Fruit fly (Drosophila melanogaster) whole organism, embryonic: ENCODE data around the gene Rab30.

Source experiments
- Antp ChIP-seq: fragments of 200-800 bp; sonication (Bioruptor generic); optimal IDR thresholded peaks from 3 replicates; lab custom pipeline; 2016; ENCODE audit warnings: missing biosample characterization, missing genetic modification characterization
- Atf6 ChIP-seq: fragments of 200-800 bp; sonication (Bioruptor generic); IDR thresholded peaks from 2 replicates; pipeline ENCODE4 v1.3.6; 2022; ENCODE audit warnings: missing biosample characterization, missing genetic modification characterization
- Blimp-1 ChIP-seq: fragments of 200-800 bp; sonication (Bioruptor generic); optimal IDR thresholded peaks from 3 replicates; lab custom pipeline; 2018; ENCODE audit warnings: missing biosample characterization, missing genetic modification characterization, mild to moderate bottlenecking, moderate library complexity, missing genetic modification reagents
- CG12104 ChIP-seq: fragments of 200-800 bp; sonication (Bioruptor generic); optimal IDR thresholded peaks from 3 replicates; lab custom pipeline; 2016; ENCODE audit warnings: missing biosample characterization, missing genetic modification characterization
- CG12219 ChIP-seq: fragments of 200-800 bp; sonication (Bioruptor generic); optimal IDR thresholded peaks from 3 replicates; lab custom pipeline; 2018; ENCODE audit warnings: missing biosample characterization, mild to moderate bottlenecking, missing genetic modification characterization
- CG12236 ChIP-seq: fragments of 200-800 bp; sonication (Bioruptor generic); optimal IDR thresholded peaks from 2 replicates; lab custom pipeline; 2016; ENCODE audit warnings: missing biosample characterization, missing genetic modification characterization
- CG12659 ChIP-seq: fragments of 200-800 bp; sonication (Bioruptor generic); optimal IDR thresholded peaks from 3 replicates; lab custom pipeline; 2017; ENCODE audit warnings: mild to moderate bottlenecking, missing biosample characterization, missing genetic modification reagents, missing genetic modification characterization
- CG14441 ChIP-seq: fragments of 200-800 bp; sonication (Bioruptor generic); IDR thresholded peaks from 2 replicates; pipeline ENCODE4 v1.3.6; 2022; ENCODE audit warnings: missing biosample characterization, missing genetic modification characterization
- CG15011 ChIP-seq: fragments of 200-800 bp; sonication (Bioruptor generic); optimal IDR thresholded peaks from 3 replicates; lab custom pipeline; 2018; ENCODE audit warnings: missing biosample characterization, mild to moderate bottlenecking, missing genetic modification characterization
- CG17359 ChIP-seq: fragments of 200-800 bp; sonication (Bioruptor generic); optimal IDR thresholded peaks from 3 replicates; lab custom pipeline; 2018; ENCODE audit warnings: missing biosample characterization, mild to moderate bottlenecking, missing genetic modification characterization, moderate library complexity
- CG17802 ChIP-seq: fragments of 200-800 bp; sonication (Bioruptor generic); optimal IDR thresholded peaks from 2 replicates; lab custom pipeline; 2018; ENCODE audit warnings: missing biosample characterization, mild to moderate bottlenecking, missing genetic modification characterization, moderate library complexity
- CG17829 ChIP-seq: fragments of 200-800 bp; optimal IDR thresholded peaks from 2 replicates; lab custom pipeline; 2019; ENCODE audit warnings: missing biosample characterization, mild to moderate bottlenecking, missing genetic modification characterization, moderate library complexity
- CG2129 ChIP-seq: fragments of 200-800 bp; sonication (Bioruptor generic); IDR thresholded peaks from 2 replicates; pipeline ENCODE4 v1.3.6; 2022; ENCODE audit warnings: missing biosample characterization, missing genetic modification characterization; ENCODE audit not compliant: partially characterized antibody
- CG2712 ChIP-seq: fragments of 200-800 bp; optimal IDR thresholded peaks from 3 replicates; lab custom pipeline; 2019; ENCODE audit warnings: missing biosample characterization, mild to moderate bottlenecking, missing genetic modification characterization, moderate library complexity
- CG30020 ChIP-seq: fragments of 200-800 bp; optimal IDR thresholded peaks from 2 replicates; lab custom pipeline; 2019; ENCODE audit warnings: missing biosample characterization, mild to moderate bottlenecking, missing genetic modification characterization, moderate library complexity
- CG3281 ChIP-seq: fragments of 200-800 bp; sonication (Bioruptor generic); optimal IDR thresholded peaks from 3 replicates; lab custom pipeline; 2017; ENCODE audit warnings: missing biosample characterization, mild to moderate bottlenecking, missing genetic modification characterization
- CG3995 ChIP-seq: fragments of 200-800 bp; sonication (Bioruptor generic); optimal IDR thresholded peaks from 3 replicates; lab custom pipeline; 2016; ENCODE audit warnings: missing biosample characterization, missing genetic modification characterization
- CG5180 ChIP-seq: fragments of 200-800 bp; sonication (Bioruptor generic); optimal IDR thresholded peaks from 3 replicates; lab custom pipeline; 2017; ENCODE audit warnings: missing biosample characterization, missing genetic modification characterization, mild to moderate bottlenecking, moderate library complexity, missing genetic modification reagents
- CG7745 ChIP-seq: fragments of 200-800 bp; sonication (Bioruptor generic); optimal IDR thresholded peaks from 2 replicates; lab custom pipeline; 2018; ENCODE audit warnings: missing biosample characterization, mild to moderate bottlenecking, missing genetic modification characterization, moderate library complexity
- CG9797 ChIP-seq: fragments of 200-800 bp; sonication (Bioruptor generic); optimal IDR thresholded peaks from 3 replicates; lab custom pipeline; 2018; ENCODE audit warnings: missing biosample characterization, mild to moderate bottlenecking, missing genetic modification characterization
- CTCF ChIP-seq: fragments of 200-800 bp; sonication (Bioruptor generic); optimal IDR thresholded peaks from 2 replicates; lab custom pipeline; 2017; ENCODE audit warnings: missing biosample characterization, mild to moderate bottlenecking, missing genetic modification characterization, moderate library complexity
- Deaf1 ChIP-seq: fragments of 200-800 bp; optimal IDR thresholded peaks from 3 replicates; lab custom pipeline; 2019; ENCODE audit warnings: missing biosample characterization, mild to moderate bottlenecking, missing genetic modification characterization, moderate library complexity
- HmgZ ChIP-seq: fragments of 200-800 bp; sonication (Bioruptor generic); optimal IDR thresholded peaks from 2 replicates; lab custom pipeline; 2018; ENCODE audit warnings: missing biosample characterization, mild to moderate bottlenecking, missing genetic modification characterization
- Jarid2 ChIP-seq: fragments of 200-800 bp; sonication (Bioruptor generic); optimal IDR thresholded peaks from 3 replicates; lab custom pipeline; 2017; ENCODE audit warnings: mild to moderate bottlenecking, missing biosample characterization, missing genetic modification reagents, missing genetic modification characterization
- PHDP ChIP-seq: fragments of 200-800 bp; sonication (Bioruptor generic); optimal IDR thresholded peaks from 3 replicates; lab custom pipeline; 2018; ENCODE audit warnings: missing biosample characterization, mild to moderate bottlenecking, missing genetic modification characterization, moderate library complexity
- Ssrp ChIP-seq: fragments of 200-800 bp; sonication (Bioruptor generic); optimal IDR thresholded peaks from 2 replicates; lab custom pipeline; 2018; ENCODE audit warnings: missing biosample characterization, mild to moderate bottlenecking, missing genetic modification characterization, moderate library complexity
- abd-A ChIP-seq: fragments of 200-800 bp; sonication (Bioruptor generic); optimal IDR thresholded peaks from 3 replicates; lab custom pipeline; 2019; ENCODE audit warnings: missing biosample characterization, mild to moderate bottlenecking, missing genetic modification characterization, moderate library complexity
- ac ChIP-seq: fragments of 200-800 bp; sonication (Bioruptor generic); optimal IDR thresholded peaks from 3 replicates; lab custom pipeline; 2017; ENCODE audit warnings: missing biosample characterization, mild to moderate bottlenecking, missing genetic modification characterization
- al ChIP-seq: fragments of 200-800 bp; sonication (Bioruptor generic); IDR thresholded peaks from 2 replicates; pipeline ENCODE4 v1.3.6; 2022; ENCODE audit warnings: missing biosample characterization, missing genetic modification characterization
- bcd ChIP-seq: fragments of 200-800 bp; sonication (Bioruptor generic); optimal IDR thresholded peaks from 2 replicates; lab custom pipeline; 2017; ENCODE audit warnings: missing biosample characterization, mild to moderate bottlenecking, missing genetic modification characterization
- bsh ChIP-seq, 2 experiments: fragments of 200-800 bp; sonication (Bioruptor generic); optimal IDR thresholded peaks; 2 replicates each; lab custom pipeline; 2017 to 2018; ENCODE audit warnings: mild to moderate bottlenecking in 2 of 2, missing biosample characterization in 2 of 2, missing genetic modification characterization in 2 of 2, moderate library complexity in 1 of 2
- caup ChIP-seq: fragments of 200-800 bp; sonication (Bioruptor generic); optimal IDR thresholded peaks from 3 replicates; lab custom pipeline; 2017; ENCODE audit warnings: missing biosample characterization, mild to moderate bottlenecking, missing genetic modification characterization, moderate library complexity; ENCODE audit not compliant: severe bottlenecking
- ci ChIP-seq: fragments of 200-800 bp; sonication (Bioruptor generic); IDR thresholded peaks from 3 replicates; pipeline ENCODE4 v1.3.6; 2022; ENCODE audit warnings: missing biosample characterization, missing genetic modification characterization
- corto ChIP-seq: fragments of 200-800 bp; sonication (Bioruptor generic); optimal IDR thresholded peaks from 2 replicates; lab custom pipeline; 2016; ENCODE audit warnings: missing biosample characterization, mild to moderate bottlenecking, missing genetic modification characterization, moderate library complexity
- dimm ChIP-seq: fragments of 200-800 bp; sonication (Bioruptor generic); IDR thresholded peaks from 2 replicates; pipeline ENCODE4 v1.3.6; 2022; ENCODE audit warnings: missing biosample characterization, missing genetic modification characterization
- eve ChIP-seq, 2 experiments: fragments of >200 bp; optimal IDR thresholded peaks; 2 replicates each; lab custom pipeline; 2017; ENCODE audit warnings: missing biosample characterization in 2 of 2, missing genetic modification characterization in 2 of 2
- grau ChIP-seq: fragments of 200-800 bp; optimal IDR thresholded peaks from 3 replicates; lab custom pipeline; 2019; ENCODE audit warnings: missing biosample characterization, mild to moderate bottlenecking, missing genetic modification characterization, moderate library complexity
- inv ChIP-seq: fragments of 200-800 bp; sonication (Bioruptor generic); IDR thresholded peaks from 2 replicates; pipeline ENCODE4 v1.3.6; 2022; ENCODE audit warnings: missing biosample characterization, missing genetic modification characterization; ENCODE audit not compliant: partially characterized antibody
- jigr1 ChIP-seq: fragments of 200-800 bp; sonication (Bioruptor generic); IDR thresholded peaks from 3 replicates; pipeline ENCODE4 v1.3.6; 2022; ENCODE audit warnings: missing biosample characterization, missing genetic modification characterization
- jumu ChIP-seq: fragments of 200-800 bp; sonication (Bioruptor generic); optimal IDR thresholded peaks from 3 replicates; lab custom pipeline; 2016; ENCODE audit warnings: missing biosample characterization, missing genetic modification characterization
- kah ChIP-seq: fragments of 200-800 bp; sonication (Bioruptor generic); optimal IDR thresholded peaks from 2 replicates; lab custom pipeline; 2018; ENCODE audit warnings: missing biosample characterization, mild to moderate bottlenecking, missing genetic modification characterization
- mirr ChIP-seq: fragments of 200-800 bp; sonication (Bioruptor generic); optimal IDR thresholded peaks from 3 replicates; lab custom pipeline; 2018; ENCODE audit warnings: missing biosample characterization, mild to moderate bottlenecking, missing genetic modification characterization
- nmo ChIP-seq: fragments of 200-800 bp; sonication (Bioruptor generic); optimal IDR thresholded peaks from 2 replicates; lab custom pipeline; 2018; ENCODE audit warnings: missing biosample characterization, mild to moderate bottlenecking, missing genetic modification characterization, moderate library complexity
- odd ChIP-seq: fragments of 200-800 bp; sonication (Bioruptor generic); optimal IDR thresholded peaks from 2 replicates; lab custom pipeline; 2017; ENCODE audit warnings: missing biosample characterization, mild to moderate bottlenecking, missing genetic modification characterization
- org-1 ChIP-seq: fragments of 200-800 bp; sonication (Bioruptor generic); optimal IDR thresholded peaks from 2 replicates; lab custom pipeline; 2017; ENCODE audit warnings: missing biosample characterization, missing genetic modification characterization
- pfk ChIP-seq: fragments of 200-800 bp; sonication (Bioruptor generic); optimal IDR thresholded peaks from 2 replicates; lab custom pipeline; 2018; ENCODE audit warnings: missing biosample characterization, mild to moderate bottlenecking, missing genetic modification characterization, moderate library complexity
- repo ChIP-seq: fragments of 200-800 bp; sonication (Bioruptor generic); optimal IDR thresholded peaks from 2 replicates; lab custom pipeline; 2016; ENCODE audit warnings: missing biosample characterization, missing genetic modification characterization
- ro ChIP-seq: fragments of 200-800 bp; sonication (Bioruptor generic); IDR thresholded peaks from 2 replicates; pipeline ENCODE4 v1.3.6; 2022; ENCODE audit warnings: missing biosample characterization, missing genetic modification characterization
- tgo ChIP-seq: fragments of 200-800 bp; sonication (Bioruptor generic); IDR thresholded peaks from 3 replicates; pipeline ENCODE4 v1.3.6; 2022; ENCODE audit warnings: missing biosample characterization, missing genetic modification characterization
- vfl ChIP-seq: fragments of 200-800 bp; sonication (Bioruptor generic); optimal IDR thresholded peaks from 2 replicates; lab custom pipeline; 2016; ENCODE audit warnings: missing biosample characterization, missing genetic modification characterization
- wek ChIP-seq: fragments of 200-800 bp; sonication (Bioruptor generic); optimal IDR thresholded peaks from 3 replicates; lab custom pipeline; 2018; ENCODE audit warnings: missing biosample characterization, mild to moderate bottlenecking, missing genetic modification characterization, moderate library complexity

Rab30 gene

dm6 chr2L:7073011-7073410 is 40.6 kb upstream of the Rab30 start:
- no peak for TF ChIP-seq kah
- peak; percentile 13 for TF ChIP-seq grau (tag; lab: Kevin White, UChicago)
- TF ChIP-seq CG2712 (tag; lab: Kevin White, UChicago), result peak; percentile 38
- no peak for TF ChIP-seq Jarid2 (GFP tag; lab: Kevin White, UChicago)
- no peak for TF ChIP-seq ac (GFP tag; lab: Kevin White, UChicago)
- TF ChIP-seq CG7745, result no peak
- no peak for TF ChIP-seq mirr (GFP tag; lab: Kevin White, UChicago)
- no peak for TF ChIP-seq CG12104 (GFP tag; lab: Kevin White, UChicago)
- peak; percentile 4 for TF ChIP-seq CG17829 (tag; lab: Kevin White, UChicago)
- TF ChIP-seq PHDP (tag; lab: Kevin White, UChicago), result peak; percentile 37
- TF ChIP-seq wek (GFP tag; lab: Kevin White, UChicago), result no peak
- no peak for TF ChIP-seq corto
- no peak for TF ChIP-seq CG9797 (GFP tag; lab: Kevin White, UChicago)
- no peak for TF ChIP-seq abd-A (tag; lab: Kevin White, UChicago)
- no peak for TF ChIP-seq Atf6
- no peak for TF ChIP-seq Ssrp
- no peak for TF ChIP-seq CG17802 (tag; lab: Kevin White, UChicago)
- TF ChIP-seq bsh (GFP tag; optimal IDR thresholded peaks at IDR 0.05; lab: Kevin White, UChicago), result peak in 1 of 2 experiments; percentile 38
- no peak for TF ChIP-seq jigr1
- TF ChIP-seq caup (GFP tag; lab: Kevin White, UChicago), result no peak
- TF ChIP-seq eve (GFP tag; optimal IDR thresholded peaks at IDR 0.05; lab: Kevin White, UChicago), result no peak
- no peak for TF ChIP-seq odd (GFP tag; lab: Kevin White, UChicago)
- TF ChIP-seq Deaf1, result no peak
- TF ChIP-seq ci (GFP tag; lab: Robert Waterston, UW), result 0 out of 3 replicates have a peak, but pooled peaks have one; percentile 29
- TF ChIP-seq CG5180, result no peak
- no peak for TF ChIP-seq al (GFP tag; lab: Robert Waterston, UW)
- no peak for TF ChIP-seq CG30020 (tag; lab: Kevin White, UChicago)
- peak; percentile 37 for TF ChIP-seq Blimp-1 (GFP tag; lab: Kevin White, UChicago)
- no peak for TF ChIP-seq vfl (GFP tag; lab: Kevin White, UChicago)
- TF ChIP-seq HmgZ, result no peak
- no peak for TF ChIP-seq CG12659
- TF ChIP-seq dimm (GFP tag; lab: Robert Waterston, UW), result no peak
- no peak for TF ChIP-seq tgo (GFP tag; lab: Robert Waterston, UW)
- TF ChIP-seq inv (GFP tag; lab: Robert Waterston, UW), result no peak
- peak; percentile 1 for TF ChIP-seq nmo
- no peak for TF ChIP-seq CTCF
- no peak for TF ChIP-seq pfk (GFP tag; lab: Kevin White, UChicago)
- TF ChIP-seq CG3281 (GFP tag; lab: Kevin White, UChicago), result no peak
- TF ChIP-seq Antp (GFP tag; lab: Kevin White, UChicago), result no peak
- TF ChIP-seq CG14441 (GFP tag; lab: Robert Waterston, UW), result no peak
- no peak for TF ChIP-seq ro (GFP tag; lab: Robert Waterston, UW)
- TF ChIP-seq CG2129 (GFP tag; lab: Robert Waterston, UW), result no peak
- TF ChIP-seq CG3995 (GFP tag; lab: Kevin White, UChicago), result no peak
- TF ChIP-seq repo (GFP tag; lab: Kevin White, UChicago), result no peak
- TF ChIP-seq CG17359, result peak; percentile 23
- no peak for TF ChIP-seq CG12236 (GFP tag; lab: Kevin White, UChicago)
- TF ChIP-seq bcd, result no peak
- TF ChIP-seq CG12219 (GFP tag; lab: Kevin White, UChicago), result no peak
- no peak for TF ChIP-seq CG15011 (GFP tag; lab: Kevin White, UChicago)
- TF ChIP-seq jumu (GFP tag; lab: Kevin White, UChicago), result no peak
- no peak for TF ChIP-seq org-1 (GFP tag; lab: Kevin White, UChicago)
